Fruit fly (Drosophila melanogaster): ENCODE measurements around the gene CG15263.

CG15263 gene

dm6 chr2L:15284700-15285099 lies at the start of gene CG15263:
Gene CG15263 (plus strand): TSS chr2L:15285000.
- TF ChIP-seq CG14711 (tag; optimal IDR thresholded peaks at IDR 0.05) (no peak), Hr96 (GFP tag; optimal IDR thresholded peaks at IDR 0.05) (no peak), Clk (GFP tag; optimal IDR thresholded peaks at IDR 0.05) (no peak), cic (GFP tag; optimal IDR thresholded peaks at IDR 0.05) (no peak), Mnt (GFP tag; optimal IDR thresholded peaks at IDR 0.05) (no peak), tj (GFP tag; optimal IDR thresholded peaks at IDR 0.05) (no peak), CG1620 (GFP tag; optimal IDR thresholded peaks at IDR 0.05) (no peak), CG33017 (tag; optimal IDR thresholded peaks at IDR 0.05) (no peak), CG7045 (GFP tag; optimal IDR thresholded peaks at IDR 0.05) (no peak), kay (GFP tag; ENCODE audit: borderline replicate concordance) (no peak), Crg-1 (GFP tag; optimal IDR thresholded peaks at IDR 0.05) (no peak), pad (GFP tag; optimal IDR thresholded peaks at IDR 0.05) (no peak), ovo (GFP tag; optimal IDR thresholded peaks at IDR 0.05) (no peak), toe (GFP tag; optimal IDR thresholded peaks at IDR 0.05) (no peak), CG7101 (tag; optimal IDR thresholded peaks at IDR 0.05) (no peak), CG11617 (GFP tag; optimal IDR thresholded peaks at IDR 0.05) (no peak), cnc (optimal IDR thresholded peaks at IDR 0.05) (no peak)

dm6 chr2L:15243413-15243812 lies 41.4 kb upstream of the CG15263 start:
- TF ChIP-seq CG1620 (GFP tag; optimal IDR thresholded peaks at IDR 0.05) (no peak), CG7045 (GFP tag; optimal IDR thresholded peaks at IDR 0.05) (no peak), CG5204 (GFP tag; optimal IDR thresholded peaks at IDR 0.05) (no peak), bab1 (GFP tag; optimal IDR thresholded peaks at IDR 0.05) (no peak), Mnt (GFP tag; optimal IDR thresholded peaks at IDR 0.05) (no peak), CG14711 (tag; optimal IDR thresholded peaks at IDR 0.05) (no peak), CG11617 (GFP tag; optimal IDR thresholded peaks at IDR 0.05) (no peak), cnc (optimal IDR thresholded peaks at IDR 0.05) (no peak), CG33017 (tag; optimal IDR thresholded peaks at IDR 0.05) (no peak), CG7101 (tag; optimal IDR thresholded peaks at IDR 0.05) (no peak), ovo (GFP tag; optimal IDR thresholded peaks at IDR 0.05) (no peak)

- TF ChIP-seq CG7101 (tag; optimal IDR thresholded peaks at IDR 0.05): no peak
- TF ChIP-seq toe (GFP tag; optimal IDR thresholded peaks at IDR 0.05): no peak
- TF ChIP-seq Clk (GFP tag; optimal IDR thresholded peaks at IDR 0.05): no peak
- TF ChIP-seq Crg-1 (GFP tag; optimal IDR thresholded peaks at IDR 0.05): no peak
- TF ChIP-seq Mnt (GFP tag; optimal IDR thresholded peaks at IDR 0.05): no peak
- TF ChIP-seq bab1 (GFP tag; optimal IDR thresholded peaks at IDR 0.05): no peak
- TF ChIP-seq cic (GFP tag; optimal IDR thresholded peaks at IDR 0.05): no peak
These were observed 40.1 kb upstream of the CG15263 start for dm6 chr2L:15244708-15245107.

- no peak for TF ChIP-seq CG12768 (GFP tag; optimal IDR thresholded peaks at IDR 0.05)
- no peak for TF ChIP-seq cic (GFP tag; optimal IDR thresholded peaks at IDR 0.05)
- TF ChIP-seq pad (GFP tag; optimal IDR thresholded peaks at IDR 0.05): no peak
- TF ChIP-seq Mnt (GFP tag; optimal IDR thresholded peaks at IDR 0.05): no peak
- no peak for TF ChIP-seq CG7045 (GFP tag; optimal IDR thresholded peaks at IDR 0.05)
These were observed 37.2 kb upstream of the CG15263 start, which contains the start of gene ZnT35C for dm6 chr2L:15247614-15248013. Gene ZnT35C (minus strand): TSS chr2L:15247714.

dm6 chr2L:15248163-15249005 lies 36.4 kb upstream of the CG15263 start, which contains the start of gene dao:
Gene dao (plus strand): TSS chr2L:15248879.
- TF ChIP-seq Mnt (GFP tag; optimal IDR thresholded peaks at IDR 0.05) (no peak), cic (GFP tag; optimal IDR thresholded peaks at IDR 0.05) (no peak), tj (GFP tag; optimal IDR thresholded peaks at IDR 0.05) (no peak), CG33017 (tag; optimal IDR thresholded peaks at IDR 0.05) (no peak), CG7045 (GFP tag; optimal IDR thresholded peaks at IDR 0.05) (peak; percentile 12), Clk (GFP tag; optimal IDR thresholded peaks at IDR 0.05) (no peak), CG12768 (GFP tag; optimal IDR thresholded peaks at IDR 0.05) (no peak), Hr96 (GFP tag; optimal IDR thresholded peaks at IDR 0.05) (no peak), ovo (GFP tag; optimal IDR thresholded peaks at IDR 0.05) (peak; percentile 61), pad (GFP tag; optimal IDR thresholded peaks at IDR 0.05) (peak; percentile 73), CG14711 (tag; optimal IDR thresholded peaks at IDR 0.05) (no peak), CG11617 (GFP tag; optimal IDR thresholded peaks at IDR 0.05) (no peak), cnc (optimal IDR thresholded peaks at IDR 0.05) (no peak), CG1620 (GFP tag; optimal IDR thresholded peaks at IDR 0.05) (no peak), CG5204 (GFP tag; optimal IDR thresholded peaks at IDR 0.05) (peak; percentile 59), Crg-1 (GFP tag; optimal IDR thresholded peaks at IDR 0.05) (no peak), toe (GFP tag; optimal IDR thresholded peaks at IDR 0.05) (peak; percentile 19), bab1 (GFP tag; optimal IDR thresholded peaks at IDR 0.05) (no peak), CG7101 (tag; optimal IDR thresholded peaks at IDR 0.05) (no peak), kay (GFP tag; ENCODE audit: borderline replicate concordance) (no peak)

- TF ChIP-seq Hr96 (GFP tag; optimal IDR thresholded peaks at IDR 0.05) (no peak), CG7101 (tag; optimal IDR thresholded peaks at IDR 0.05) (no peak), pad (GFP tag; optimal IDR thresholded peaks at IDR 0.05) (no peak), CG14711 (tag; optimal IDR thresholded peaks at IDR 0.05) (no peak), cic (GFP tag; optimal IDR thresholded peaks at IDR 0.05) (no peak), ovo (GFP tag; optimal IDR thresholded peaks at IDR 0.05) (no peak), Mnt (GFP tag; optimal IDR thresholded peaks at IDR 0.05) (no peak), CG33017 (tag; optimal IDR thresholded peaks at IDR 0.05) (no peak), Clk (GFP tag; optimal IDR thresholded peaks at IDR 0.05) (no peak), CG1620 (GFP tag; optimal IDR thresholded peaks at IDR 0.05) (no peak), CG11617 (GFP tag; optimal IDR thresholded peaks at IDR 0.05) (no peak), toe (GFP tag; optimal IDR thresholded peaks at IDR 0.05) (no peak), bab1 (GFP tag; optimal IDR thresholded peaks at IDR 0.05) (no peak), cnc (optimal IDR thresholded peaks at IDR 0.05) (no peak), CG5204 (GFP tag; optimal IDR thresholded peaks at IDR 0.05) (no peak)
These were observed 35.7 kb upstream of the CG15263 start for dm6 chr2L:15249006-15249513.
